Comparison of ENCODE assay signal across 4 worm cellular contexts in the genomic region with DNA sequence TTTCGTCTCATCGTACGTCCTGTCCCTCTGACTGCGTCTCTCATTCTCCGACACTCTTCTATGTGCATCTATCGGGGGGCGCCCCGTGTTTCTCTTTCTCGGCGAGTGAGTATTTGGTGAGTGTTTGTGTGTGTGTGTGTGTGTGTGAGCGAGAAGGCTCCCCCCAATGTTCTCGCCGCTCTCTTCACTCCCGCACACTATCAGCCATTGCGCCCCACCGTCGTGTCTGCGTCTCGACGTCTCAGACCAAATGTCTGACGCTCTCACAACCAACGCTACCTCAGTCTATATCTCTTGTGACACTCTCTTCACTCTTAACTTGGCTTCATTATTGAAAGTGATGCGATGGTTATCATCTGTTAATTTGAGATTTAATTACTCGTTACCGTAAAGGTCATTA.
TF ChIP-seq lines count a peak whose summit lies in the region.

No protein-coding gene starts in this region.

TF ChIP-seq in whole organism, L2 larva, 48 proteins besides CTCF, POLR2A, EP300 and RAD21 (continues in another document):
- peak; percentile 98 for TF ChIP-seq F13H6.1 (tag; optimal IDR thresholded peaks at IDR 0.05; lab: Kevin White, UChicago)
- TF ChIP-seq gmeb-1 (tag; optimal IDR thresholded peaks at IDR 0.05; lab: Kevin White, UChicago): peak; percentile 62
- peak; percentile 86 to 92 for TF ChIP-seq mdl-1 (tag; optimal IDR thresholded peaks at IDR 0.05; lab: Kevin White, UChicago)
- TF ChIP-seq Y55F3AM.14 (GFP tag; optimal IDR thresholded peaks at IDR 0.05; lab: Kevin White, UChicago): peak; percentile 87
- no peak for TF ChIP-seq ztf-11 (tag; optimal IDR thresholded peaks at IDR 0.05; lab: Kevin White, UChicago)
- no peak for TF ChIP-seq ztf-1 (GFP tag; conservative IDR thresholded peaks at IDR 0.05; lab: Robert Waterston, UW)
- peak; percentile 96 for TF ChIP-seq nhr-129 (tag; optimal IDR thresholded peaks at IDR 0.05; lab: Kevin White, UChicago)
- no peak for TF ChIP-seq ZK546.5 (tag; optimal IDR thresholded peaks at IDR 0.05; lab: Kevin White, UChicago)
- peak; percentile 93 for TF ChIP-seq unc-55 (GFP tag; optimal IDR thresholded peaks at IDR 0.05; lab: Kevin White, UChicago)
- TF ChIP-seq lin-11 (tag; optimal IDR thresholded peaks at IDR 0.05; lab: Kevin White, UChicago): peak; percentile 92
- TF ChIP-seq nhr-10 (tag; optimal IDR thresholded peaks at IDR 0.05; lab: Kevin White, UChicago): no peak
- peak; percentile 91 for TF ChIP-seq nhr-21 (tag; optimal IDR thresholded peaks at IDR 0.05; lab: Kevin White, UChicago)
- peak; percentile 83 for TF ChIP-seq C34F6.9 (tag; optimal IDR thresholded peaks at IDR 0.05; lab: Kevin White, UChicago)
- peak; percentile 87 for TF ChIP-seq lin-13 (GFP tag; optimal IDR thresholded peaks at IDR 0.05; lab: Kevin White, UChicago)
- peak; percentile 94 for TF ChIP-seq sma-3 (GFP tag; optimal IDR thresholded peaks at IDR 0.05; lab: Kevin White, UChicago)
- TF ChIP-seq nhr-237 (tag; optimal IDR thresholded peaks at IDR 0.05; lab: Kevin White, UChicago): peak; percentile 6
- TF ChIP-seq mbf-1 (tag; optimal IDR thresholded peaks at IDR 0.05; lab: Kevin White, UChicago): no peak
- peak; percentile 47 for TF ChIP-seq nhr-11 (tag; optimal IDR thresholded peaks at IDR 0.05; lab: Kevin White, UChicago)
- TF ChIP-seq egl-27 (tag; optimal IDR thresholded peaks at IDR 0.05; lab: Kevin White, UChicago): peak; percentile 94
- TF ChIP-seq sma-9 (GFP tag; optimal IDR thresholded peaks at IDR 0.05; lab: Kevin White, UChicago): peak; percentile 94
- no peak for TF ChIP-seq sma-9 (tag; optimal IDR thresholded peaks at IDR 0.05; lab: Kevin White, UChicago)
- peak; percentile 53 to 80 for TF ChIP-seq lsy-2 (tag; optimal IDR thresholded peaks at IDR 0.05; lab: Kevin White, UChicago)

TF ChIP-seq in whole organism, L4 larva, 104 proteins besides CTCF, POLR2A, EP300 and RAD21 (continues in another document):
- TF ChIP-seq lin-13 (GFP tag; optimal IDR thresholded peaks at IDR 0.05; lab: Kevin White, UChicago): peak; percentile 63
- peak; percentile 63 for TF ChIP-seq pha-4 (GFP tag; IDR thresholded peaks at IDR 0.05; lab: Robert Waterston, UW)
- TF ChIP-seq pha-4 (tag; optimal IDR thresholded peaks at IDR 0.05; lab: Kevin White, UChicago): peak; percentile 36
- peak; percentile 74 for TF ChIP-seq nhr-102 (tag; optimal IDR thresholded peaks at IDR 0.05; lab: Kevin White, UChicago)
- no peak for TF ChIP-seq F44E2.7 (GFP tag; IDR thresholded peaks at IDR 0.05; lab: Robert Waterston, UW)
- TF ChIP-seq ceh-62 (tag; optimal IDR thresholded peaks at IDR 0.05; lab: Kevin White, UChicago): no peak
- peak; percentile 85 for TF ChIP-seq spr-1 (tag; optimal IDR thresholded peaks at IDR 0.05; lab: Kevin White, UChicago)
- 0 out of 2 replicates have a peak, but pooled peaks have one; percentile 9 for TF ChIP-seq Y48G9A.11 (GFP tag; IDR thresholded peaks at IDR 0.05; lab: Robert Waterston, UW)
- TF ChIP-seq nhr-42 (GFP tag; IDR thresholded peaks at IDR 0.05; lab: Robert Waterston, UW): peak; percentile 45; the same call in 1 of the 2 replicates
- TF ChIP-seq Y105C5A.15 (GFP tag; IDR thresholded peaks at IDR 0.05; lab: Robert Waterston, UW): no peak
- peak; percentile 92 for TF ChIP-seq tra-1 (GFP tag; IDR thresholded peaks at IDR 0.05; lab: Robert Waterston, UW)
- peak; percentile 31 for TF ChIP-seq zag-1 (tag; optimal IDR thresholded peaks at IDR 0.05; lab: Kevin White, UChicago)
- peak; percentile 84 for TF ChIP-seq fkh-10 (GFP tag; optimal IDR thresholded peaks at IDR 0.05; lab: Kevin White, UChicago)
- TF ChIP-seq ces-1 (GFP tag; optimal IDR thresholded peaks at IDR 0.05; lab: Kevin White, UChicago): no peak
- TF ChIP-seq D1046.2 (GFP tag; IDR thresholded peaks at IDR 0.05; lab: Robert Waterston, UW): 0 out of 2 replicates have a peak, but pooled peaks have one; percentile 37
- TF ChIP-seq dmd-9 (GFP tag; IDR thresholded peaks at IDR 0.05; lab: Robert Waterston, UW): peak; percentile 57; the same call in 1 of the 2 replicates
- TF ChIP-seq dve-1 (tag; optimal IDR thresholded peaks at IDR 0.05; lab: Kevin White, UChicago; ENCODE audit: insufficient read depth): peak; percentile 96
- TF ChIP-seq daf-12 (tag; optimal IDR thresholded peaks at IDR 0.05; lab: Kevin White, UChicago): no peak
- peak; percentile 95 for TF ChIP-seq hlh-30 (tag; optimal IDR thresholded peaks at IDR 0.05; lab: Kevin White, UChicago; ENCODE audit: insufficient read depth)
- TF ChIP-seq dmd-6 (GFP tag; IDR thresholded peaks at IDR 0.05; lab: Robert Waterston, UW): peak; percentile 98
- peak; percentile 9 for TF ChIP-seq attf-4 (tag; optimal IDR thresholded peaks at IDR 0.05; lab: Kevin White, UChicago)

TF ChIP-seq in whole organism, late embryonic, 69 proteins besides CTCF, POLR2A, EP300 and RAD21 (continues in another document):
- TF ChIP-seq elt-2 (tag; optimal IDR thresholded peaks at IDR 0.05; lab: Kevin White, UChicago) (peak; percentile 71), nfya-1 (tag; optimal IDR thresholded peaks at IDR 0.05; lab: Kevin White, UChicago) (peak; percentile 90), pax-1 (tag; optimal IDR thresholded peaks at IDR 0.05; lab: Kevin White, UChicago) (peak; percentile 1), eyg-1 (tag; optimal IDR thresholded peaks at IDR 0.05; lab: Kevin White, UChicago) (peak; percentile 55), rnt-1 (tag; optimal IDR thresholded peaks at IDR 0.05; lab: Kevin White, UChicago) (peak; percentile 81), T23F11.4 (GFP tag; optimal IDR thresholded peaks at IDR 0.05; lab: Kevin White, UChicago) (peak; percentile 46), ceh-31 (tag; optimal IDR thresholded peaks at IDR 0.05; lab: Kevin White, UChicago) (peak; percentile 91), dve-1 (tag; optimal IDR thresholded peaks at IDR 0.05; lab: Kevin White, UChicago) (peak; percentile 53), sox-4 (tag; optimal IDR thresholded peaks at IDR 0.05; lab: Kevin White, UChicago) (peak; percentile 23), ref-2 (tag; optimal IDR thresholded peaks at IDR 0.05; lab: Kevin White, UChicago) (peak; percentile 87), ama-1 (optimal IDR thresholded peaks at IDR 0.05; lab: Kevin White, UChicago) (no peak), lin-11 (tag; optimal IDR thresholded peaks at IDR 0.05; lab: Kevin White, UChicago) (peak; percentile 28), hlh-30 (tag; optimal IDR thresholded peaks at IDR 0.05; lab: Kevin White, UChicago; ENCODE audit: insufficient read depth) (peak; percentile 83), lim-6 (tag; optimal IDR thresholded peaks at IDR 0.05; lab: Kevin White, UChicago) (peak; percentile 9), K09A11.1 (tag; optimal IDR thresholded peaks at IDR 0.05; lab: Kevin White, UChicago; ENCODE audit: insufficient read depth) (peak; percentile 41), madf-2 (tag; optimal IDR thresholded peaks at IDR 0.05; lab: Kevin White, UChicago) (peak; percentile 51), ceh-34 (tag; optimal IDR thresholded peaks at IDR 0.05; lab: Kevin White, UChicago) (peak; percentile 89), ceh-19 (GFP tag; optimal IDR thresholded peaks at IDR 0.05; lab: Kevin White, UChicago) (peak; percentile 67), zip-5 (tag; optimal IDR thresholded peaks at IDR 0.05; lab: Kevin White, UChicago) (no peak), ceh-14 (tag; optimal IDR thresholded peaks at IDR 0.05; lab: Kevin White, UChicago) (peak; percentile 91), ceh-6 (GFP tag; optimal IDR thresholded peaks at IDR 0.05; lab: Kevin White, UChicago) (peak; percentile 41), sox-2 (GFP tag; IDR thresholded peaks at IDR 0.05; lab: Robert Waterston, UW) (no peak), C38D4.7 (GFP tag; optimal IDR thresholded peaks at IDR 0.05; lab: Kevin White, UChicago) (no peak), unc-86 (tag; optimal IDR thresholded peaks at IDR 0.05; lab: Kevin White, UChicago) (peak; percentile 34)

TF ChIP-seq in whole organism, mixed stage, embryonic, 35 proteins besides CTCF, POLR2A, EP300 and RAD21 (continues in another document):
- TF ChIP-seq pha-4 (tag; optimal IDR thresholded peaks at IDR 0.05; lab: Kevin White, UChicago) (peak; percentile 87), mab-5 (tag; optimal IDR thresholded peaks at IDR 0.05; lab: Kevin White, UChicago) (no peak), nhr-76 (tag; optimal IDR thresholded peaks at IDR 0.05; lab: Kevin White, UChicago) (peak; percentile 41), mls-2 (tag; optimal IDR thresholded peaks at IDR 0.05; lab: Kevin White, UChicago) (peak; percentile 85), M03D4.4 (tag; optimal IDR thresholded peaks at IDR 0.05; lab: Kevin White, UChicago) (peak; percentile 67), ham-2 (GFP tag; optimal IDR thresholded peaks at IDR 0.05; lab: Kevin White, UChicago) (peak; percentile 38), flh-1 (GFP tag; optimal IDR thresholded peaks at IDR 0.05; lab: Kevin White, UChicago) (no peak), lin-32 (GFP tag; optimal IDR thresholded peaks at IDR 0.05; lab: Kevin White, UChicago) (no peak), nhr-2 (tag; optimal IDR thresholded peaks at IDR 0.05; lab: Kevin White, UChicago) (no peak), lsy-2 (tag; optimal IDR thresholded peaks at IDR 0.05; lab: Kevin White, UChicago) (peak; percentile 66), ceh-43 (GFP tag; optimal IDR thresholded peaks at IDR 0.05; lab: Kevin White, UChicago) (peak; percentile 31), unc-62 (GFP tag; optimal IDR thresholded peaks at IDR 0.05; lab: Kevin White, UChicago) (peak; percentile 76), elt-3 (tag; optimal IDR thresholded peaks at IDR 0.05; lab: Kevin White, UChicago) (no peak), unc-39 (tag; optimal IDR thresholded peaks at IDR 0.05; lab: Kevin White, UChicago) (no peak), unc-120 (tag; optimal IDR thresholded peaks at IDR 0.05; lab: Kevin White, UChicago; ENCODE audit: poor library complexity, severe bottlenecking) (peak; percentile 87), ceh-39 (tag; optimal IDR thresholded peaks at IDR 0.05; lab: Kevin White, UChicago) (no peak), ceh-83 (GFP tag; optimal IDR thresholded peaks at IDR 0.05; lab: Kevin White, UChicago) (no peak), lin-13 (tag; optimal IDR thresholded peaks at IDR 0.05; lab: Kevin White, UChicago) (peak; percentile 49), ztf-11 (tag; optimal IDR thresholded peaks at IDR 0.05; lab: Kevin White, UChicago) (peak; percentile 13), tbx-8 (GFP tag; optimal IDR thresholded peaks at IDR 0.05; lab: Kevin White, UChicago) (no peak), blmp-1 (tag; optimal IDR thresholded peaks at IDR 0.05; lab: Kevin White, UChicago) (peak; percentile 52), drap-1 (GFP tag; optimal IDR thresholded peaks at IDR 0.05; lab: Kevin White, UChicago) (peak; percentile 86), ces-1 (GFP tag; optimal IDR thresholded peaks at IDR 0.05; lab: Kevin White, UChicago) (peak; percentile 66), nhr-28 (tag; optimal IDR thresholded peaks at IDR 0.05; lab: Kevin White, UChicago) (no peak), hlh-1 (tag; optimal IDR thresholded peaks at IDR 0.05; lab: Kevin White, UChicago) (peak; percentile 59), mep-1 (tag; optimal IDR thresholded peaks at IDR 0.05; lab: Kevin White, UChicago) (peak; percentile 85), nhr-12 (tag; optimal IDR thresholded peaks at IDR 0.05; lab: Kevin White, UChicago) (no peak), nhr-237 (tag; optimal IDR thresholded peaks at IDR 0.05; lab: Kevin White, UChicago) (peak; percentile 88)
